Worm (Caenorhabditis elegans) whole organism, midembryonic: ENCODE measurements around the gene C15H7.3.

ENCODE experiments used
- T22C8.4 ChIP-seq: fragments of 200-800 bp; sonication (Bioruptor generic); IDR thresholded peaks from 2 replicates; pipeline ENCODE4 v1.3.6; 2022; ENCODE audit warnings: missing genetic modification characterization, missing compliant biosample characterization
- cog-1 ChIP-seq: sonication (generic microtip); optimal IDR thresholded peaks from 2 replicates; lab custom pipeline; 2016; ENCODE audit warnings: missing genetic modification characterization, missing compliant biosample characterization
- flt-1 ChIP-seq: fragments of 200-800 bp; sonication (Bioruptor generic); IDR thresholded peaks from 2 replicates; pipeline ENCODE4 v1.3.6; 2022; ENCODE audit warnings: missing genetic modification characterization, missing compliant biosample characterization
- klf-2 ChIP-seq: fragments of 200-800 bp; sonication (Bioruptor generic); conservative IDR thresholded peaks from 2 replicates; pipeline ENCODE4 v1.3.6; 2022; ENCODE audit warnings: missing genetic modification reagents, missing genetic modification characterization, missing compliant biosample characterization
- med-1 ChIP-seq: sonication (generic microtip); optimal IDR thresholded peaks from 2 replicates; lab custom pipeline; 2017; ENCODE audit warnings: missing genetic modification characterization, mild to moderate bottlenecking, missing compliant biosample characterization, antibody characterized with exemption, missing genetic modification reagents; ENCODE audit not compliant: insufficient read depth
- ref-1 ChIP-seq: fragments of 200-800 bp; sonication (Bioruptor generic); conservative IDR thresholded peaks from 2 replicates; pipeline ENCODE4 v1.3.6; 2022; ENCODE audit warnings: missing genetic modification reagents, missing genetic modification characterization, missing compliant biosample characterization
- tab-1 ChIP-seq: fragments of 200-800 bp; sonication (Bioruptor generic); IDR thresholded peaks from 2 replicates; pipeline ENCODE4 v1.3.6; 2022; ENCODE audit warnings: missing genetic modification characterization, missing compliant biosample characterization
- ztf-23 ChIP-seq: fragments of 200-800 bp; sonication (Bioruptor generic); IDR thresholded peaks from 2 replicates; pipeline ENCODE4 v1.3.6; 2022; ENCODE audit warnings: missing genetic modification reagents, missing genetic modification characterization, missing compliant biosample characterization
- ztf-29 ChIP-seq: fragments of 200-800 bp; sonication (Bioruptor generic); IDR thresholded peaks from 2 replicates; pipeline ENCODE4 v1.3.6; 2022; ENCODE audit warnings: missing genetic modification reagents, missing genetic modification characterization, missing compliant biosample characterization

The C15H7.3 gene

DNA sequence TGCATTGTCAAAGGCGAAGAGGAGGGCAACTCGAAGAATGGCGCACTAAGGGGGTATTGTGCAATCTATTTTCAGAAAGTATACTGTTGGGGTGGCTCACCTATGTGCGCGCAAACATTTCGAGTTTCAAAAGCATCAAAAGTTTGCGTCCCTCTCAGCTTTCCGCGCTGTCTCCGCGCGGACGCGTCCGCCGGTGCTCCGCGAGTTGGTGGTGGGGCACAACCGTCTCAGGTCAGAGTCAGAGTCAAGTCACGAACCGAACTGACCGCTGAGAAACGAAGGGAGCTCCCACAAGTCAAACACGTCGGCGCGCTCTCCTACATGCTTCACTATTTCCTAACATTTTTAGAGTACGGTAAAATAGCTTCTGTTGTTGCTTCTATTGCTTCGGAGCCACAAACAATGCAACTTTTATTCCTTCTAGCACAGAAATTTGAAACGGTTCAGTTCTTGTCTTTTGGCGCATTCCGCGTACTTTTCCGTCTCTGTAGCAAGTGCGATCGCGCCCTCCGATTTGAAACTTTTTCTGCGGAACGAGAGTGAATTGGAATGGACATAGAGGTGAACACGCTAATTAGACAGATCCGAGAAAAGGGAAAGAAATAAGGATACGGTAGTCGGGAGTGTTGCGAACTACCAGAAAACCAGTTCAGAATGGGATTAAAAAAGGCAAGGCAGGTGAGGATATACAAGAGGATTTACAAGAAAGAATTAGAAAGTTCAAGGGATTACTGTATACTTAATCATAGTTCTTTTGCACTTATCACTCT lies 12.3 kb downstream of the C15H7.3 start:
- TF ChIP-seq ztf-29 (GFP tag; lab: Robert Waterston, UW) = no peak
- TF ChIP-seq ref-1 (GFP tag; lab: Robert Waterston, UW) = no peak
- TF ChIP-seq tab-1 (GFP tag; lab: Robert Waterston, UW) = no peak
- TF ChIP-seq T22C8.4 (GFP tag; lab: Robert Waterston, UW) = no peak
- TF ChIP-seq med-1 (GFP tag; lab: Kevin White, UChicago) = no peak
- TF ChIP-seq flt-1 (GFP tag; lab: Robert Waterston, UW) = no peak

DNA sequence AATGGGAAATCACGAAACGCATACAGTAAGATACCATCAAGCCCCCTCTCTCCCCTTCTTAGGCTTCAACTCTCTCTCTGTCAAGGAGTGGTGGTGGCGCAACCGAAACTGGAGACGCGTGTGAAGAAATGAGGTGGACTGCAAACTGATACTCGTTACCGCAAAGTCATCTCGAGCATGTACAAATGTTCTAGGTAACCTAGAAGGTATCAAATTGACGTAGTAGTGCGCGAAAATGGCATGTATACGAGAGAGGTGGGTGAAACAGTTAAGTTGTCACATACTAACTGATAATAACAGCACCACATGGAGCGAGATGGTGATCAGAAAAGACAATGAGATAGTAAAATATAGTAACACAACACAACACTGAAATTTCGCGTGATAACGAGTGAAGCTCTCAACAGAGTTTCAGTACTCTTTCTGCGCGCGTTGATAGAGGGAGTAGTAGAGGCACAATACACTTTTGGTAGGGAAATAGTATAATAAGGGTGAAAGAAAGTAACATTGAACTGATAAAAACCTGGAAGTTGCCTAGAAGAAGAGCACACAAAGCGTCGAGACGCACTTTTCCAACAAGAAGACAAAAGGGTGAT lies 13.5 kb downstream of the C15H7.3 start:
- no peak for TF ChIP-seq flt-1 (GFP tag; lab: Robert Waterston, UW)
- no peak for TF ChIP-seq klf-2 (GFP tag; lab: Robert Waterston, UW)

ce11 chrIII:9637016-9637415 lies 14.8 kb downstream of the C15H7.3 start, which contains the start of gene gei-13:
Gene gei-13, minus strand, starts transcription at chrIII:9637116.
- TF ChIP-seq ztf-23 (GFP tag; lab: Robert Waterston, UW) (no peak), flt-1 (GFP tag; lab: Robert Waterston, UW) (no peak), med-1 (GFP tag; lab: Kevin White, UChicago) (no peak), klf-2 (GFP tag; lab: Robert Waterston, UW) (no peak), cog-1 (tag; lab: Kevin White, UChicago) (no peak), T22C8.4 (GFP tag; lab: Robert Waterston, UW) (no peak)

DNA sequence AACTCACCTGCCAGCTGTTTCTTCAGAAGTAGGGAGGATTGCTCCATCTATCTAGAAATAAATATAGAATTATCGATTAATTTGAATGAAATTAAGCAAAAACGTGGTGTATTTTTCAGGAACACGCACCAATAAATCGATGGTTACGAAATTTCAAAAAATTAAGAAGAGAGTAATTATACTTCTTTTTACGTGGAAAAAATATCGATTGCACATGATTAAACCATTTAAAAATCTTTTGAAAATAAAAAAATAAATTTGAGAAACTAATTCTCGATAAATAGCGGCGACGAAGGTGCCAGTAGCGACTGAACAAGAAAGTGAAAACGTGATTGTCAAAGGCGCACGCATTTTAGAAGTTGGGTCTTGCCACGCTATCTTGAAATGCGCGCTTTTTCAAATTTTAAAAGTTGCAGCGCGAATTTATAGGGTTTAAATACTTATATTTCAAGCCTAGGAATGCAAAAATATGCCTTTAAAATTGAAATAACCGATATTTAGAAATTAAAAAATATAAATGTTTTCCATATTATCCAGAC lies 20.6 kb downstream of the C15H7.3 start, which contains the start of gene ubc-7:
Gene ubc-7 (minus strand): TSS at position 51 of the 539 bp plus-strand sequence.
- TF ChIP-seq ztf-23 (GFP tag; lab: Robert Waterston, UW) = 0 out of 2 replicates have a peak, but pooled peaks have one; percentile 13
- TF ChIP-seq ztf-29 (GFP tag; lab: Robert Waterston, UW) = no peak
- peak; percentile 13; the same call in 1 of the 2 replicates for TF ChIP-seq T22C8.4 (GFP tag; lab: Robert Waterston, UW)
- TF ChIP-seq med-1 (GFP tag; lab: Kevin White, UChicago) = no peak
- TF ChIP-seq cog-1 (tag; lab: Kevin White, UChicago) = peak; percentile 55
- no peak for TF ChIP-seq ref-1 (GFP tag; lab: Robert Waterston, UW)

DNA sequence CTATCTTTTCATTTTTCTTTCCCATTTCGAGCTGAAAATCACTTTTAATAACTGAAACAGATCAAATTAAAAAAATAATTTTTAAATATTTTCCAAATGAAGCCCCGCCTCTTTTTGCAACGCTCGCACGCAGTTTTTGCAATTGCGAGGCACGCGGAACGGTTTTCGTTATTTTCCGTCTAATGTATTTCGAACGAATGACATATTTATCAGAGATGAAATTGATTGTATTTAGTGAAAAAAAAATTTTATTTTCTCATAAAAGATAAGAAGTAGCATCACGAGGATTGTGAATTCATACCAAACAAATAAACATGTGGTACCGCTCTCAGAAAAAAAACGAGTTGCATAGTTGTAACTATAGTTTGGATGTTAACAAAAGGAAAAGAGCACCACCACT lies 21.9 kb downstream of the C15H7.3 start, which contains the start of gene rpac-19:
Gene rpac-19 (minus strand): TSS at position 31 of the 400 bp plus-strand sequence.
- TF ChIP-seq klf-2 (GFP tag; lab: Robert Waterston, UW) (0 out of 2 replicates have a peak, but pooled peaks have one; percentile 26), flt-1 (GFP tag; lab: Robert Waterston, UW) (peak; percentile 82), ztf-23 (GFP tag; lab: Robert Waterston, UW) (peak; percentile 74), med-1 (GFP tag; lab: Kevin White, UChicago) (peak; percentile 71), T22C8.4 (GFP tag; lab: Robert Waterston, UW) (no peak), cog-1 (tag; lab: Kevin White, UChicago) (no peak), tab-1 (GFP tag; lab: Robert Waterston, UW) (peak; percentile 67; the same call in 1 of the 2 replicates), ztf-29 (GFP tag; lab: Robert Waterston, UW) (0 out of 2 replicates have a peak, but pooled peaks have one; percentile 52), ref-1 (GFP tag; lab: Robert Waterston, UW) (no peak)

DNA sequence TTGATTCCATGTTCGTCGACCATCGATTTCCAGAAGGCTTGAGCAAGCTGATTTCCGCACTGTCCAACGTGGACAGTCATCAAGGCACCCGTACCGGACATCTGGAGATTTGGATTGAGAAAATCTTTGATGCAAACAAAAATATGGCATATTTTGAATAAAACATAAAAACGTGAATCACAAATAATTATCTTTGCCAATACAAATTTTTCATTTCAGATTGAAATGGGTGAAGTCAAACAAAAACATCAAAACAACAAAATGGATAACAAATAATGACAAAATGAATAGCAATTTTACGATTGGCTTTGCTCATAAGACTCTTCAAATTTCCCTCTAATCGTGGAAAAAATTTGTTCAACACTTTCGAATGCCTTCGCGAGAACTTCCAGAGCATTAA lies 22.7 kb downstream of the C15H7.3 start, which contains the start of gene tbg-1:
Gene tbg-1 (minus strand): TSS at position 101 of the 400 bp plus-strand sequence.
- TF ChIP-seq cog-1 (tag; lab: Kevin White, UChicago) = no peak
- no peak for TF ChIP-seq tab-1 (GFP tag; lab: Robert Waterston, UW)
- TF ChIP-seq med-1 (GFP tag; lab: Kevin White, UChicago) = no peak
- TF ChIP-seq ztf-23 (GFP tag; lab: Robert Waterston, UW) = no peak
- no peak for TF ChIP-seq ztf-29 (GFP tag; lab: Robert Waterston, UW)
- TF ChIP-seq T22C8.4 (GFP tag; lab: Robert Waterston, UW) = no peak
- no peak for TF ChIP-seq flt-1 (GFP tag; lab: Robert Waterston, UW)
- no peak for TF ChIP-seq klf-2 (GFP tag; lab: Robert Waterston, UW)
- TF ChIP-seq ref-1 (GFP tag; lab: Robert Waterston, UW) = no peak

DNA sequence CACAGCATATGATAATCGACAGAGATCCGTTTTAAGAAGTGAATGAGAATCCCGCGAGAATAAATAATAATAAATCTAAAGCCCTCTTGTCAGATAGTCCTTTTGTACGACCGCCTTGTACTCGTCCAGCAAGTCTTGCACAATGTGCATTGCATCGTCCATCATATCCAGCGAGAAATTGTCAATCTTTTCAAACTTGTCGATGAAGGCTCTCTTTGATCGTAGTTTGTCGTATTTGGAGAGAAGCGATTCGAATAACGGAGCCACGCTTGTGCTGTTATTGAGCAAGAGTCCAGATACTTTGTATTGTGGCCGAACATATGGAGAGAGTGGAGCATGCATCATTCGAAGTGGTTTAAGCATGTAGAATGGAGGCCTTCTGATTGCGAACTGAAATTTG lies 25.2 kb downstream of the C15H7.3 start:
- TF ChIP-seq ref-1 (GFP tag; lab: Robert Waterston, UW) (no peak), flt-1 (GFP tag; lab: Robert Waterston, UW) (no peak), T22C8.4 (GFP tag; lab: Robert Waterston, UW) (no peak), cog-1 (tag; lab: Kevin White, UChicago) (no peak), ztf-29 (GFP tag; lab: Robert Waterston, UW) (no peak), klf-2 (GFP tag; lab: Robert Waterston, UW) (no peak), ztf-23 (GFP tag; lab: Robert Waterston, UW) (no peak), tab-1 (GFP tag; lab: Robert Waterston, UW) (no peak), med-1 (GFP tag; lab: Kevin White, UChicago) (no peak)

DNA sequence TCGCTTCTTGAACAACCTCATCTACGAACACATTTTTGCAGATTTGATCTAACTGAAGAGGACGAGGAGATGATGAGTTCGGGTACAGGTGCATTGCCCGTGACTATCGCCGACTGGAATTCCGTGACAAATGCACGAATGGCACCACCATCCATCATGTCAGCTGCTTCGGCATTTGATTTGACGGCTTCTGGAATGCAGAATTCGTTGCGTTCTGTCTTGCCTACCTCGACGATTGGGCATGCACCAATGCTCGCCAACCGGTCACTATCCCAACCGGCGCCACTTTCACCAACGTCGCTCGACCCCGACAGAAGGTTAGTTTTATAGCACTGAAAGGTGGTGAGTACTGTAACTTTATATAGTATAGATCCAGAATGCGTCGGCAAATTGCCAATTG lies 28.3 kb downstream of the C15H7.3 start:
- TF ChIP-seq ztf-29 (GFP tag; lab: Robert Waterston, UW) = no peak
- no peak for TF ChIP-seq cog-1 (tag; lab: Kevin White, UChicago)
